Worm (Caenorhabditis elegans) whole organism, L1 larva: ENCODE results near the gene K08B12.3.

Experiments used
- C34B4.2 ChIP-seq: sonication (generic microtip); optimal IDR thresholded peaks from 2 replicates; lab custom pipeline; 2017; ENCODE audit warnings: mild to moderate bottlenecking, missing genetic modification characterization, missing compliant biosample characterization
- Y116A8C.19 ChIP-seq: sonication (generic microtip); optimal IDR thresholded peaks from 2 replicates; lab custom pipeline; 2016; ENCODE audit warnings: missing compliant biosample characterization, missing genetic modification characterization, borderline replicate concordance
- aha-1 ChIP-seq: fragments of 150-350 bp; optimal IDR thresholded peaks from 2 replicates; lab custom pipeline; 2014; ENCODE audit warnings: missing biosample characterization, missing genetic modification characterization
- alr-1 ChIP-seq: fragments of 200-800 bp; sonication (Bioruptor generic); optimal IDR thresholded peaks from 2 replicates; lab custom pipeline; 2018; ENCODE audit warnings: borderline replicate concordance, mild to moderate bottlenecking, missing genetic modification characterization, missing compliant biosample characterization
- ama-1 ChIP-seq: fragments of 150-350 bp; optimal IDR thresholded peaks from 2 replicates; lab custom pipeline; 2014
- ceh-63 ChIP-seq: fragments of 200-800 bp; sonication (Bioruptor generic); optimal IDR thresholded peaks from 2 replicates; lab custom pipeline; 2018; ENCODE audit warnings: mild to moderate bottlenecking, missing genetic modification characterization, missing compliant biosample characterization
- ceh-8 ChIP-seq: fragments of 200-800 bp; sonication (Bioruptor generic); optimal IDR thresholded peaks from 2 replicates; lab custom pipeline; 2018; ENCODE audit warnings: mild to moderate bottlenecking, missing genetic modification characterization, moderate library complexity, missing compliant biosample characterization
- ceh-82 ChIP-seq, 3 experiments: fragments of 150-350 bp in 1 of 3; sonication (generic microtip) in 2 of 3; optimal IDR thresholded peaks; 2 replicates each; lab custom pipeline; 2014 to 2017; ENCODE audit warnings: missing biosample characterization in 3 of 3, missing genetic modification characterization in 3 of 3
- ceh-88 ChIP-seq: fragments of 200-800 bp; sonication (Bioruptor generic); IDR thresholded peaks from 2 replicates; pipeline ENCODE4 v1.3.6; 2022; ENCODE audit warnings: missing genetic modification characterization, missing compliant biosample characterization
- ceh-90 ChIP-seq: sonication (generic microtip); optimal IDR thresholded peaks from 2 replicates; lab custom pipeline; 2016; ENCODE audit warnings: missing genetic modification characterization, missing compliant biosample characterization
- dpl-1 ChIP-seq, 3 experiments: fragments of 150-350 bp in 2 of 3; sonication (generic microtip) in 1 of 3; optimal IDR thresholded peaks; 2 replicates each; lab custom pipeline; 2014 to 2017; ENCODE audit warnings: missing biosample characterization in 3 of 3, missing genetic modification characterization in 3 of 3, missing genetic modification reagents in 3 of 3
- dsc-1 ChIP-seq: sonication (generic microtip); optimal IDR thresholded peaks from 2 replicates; lab custom pipeline; 2016; ENCODE audit warnings: mild to moderate bottlenecking, missing genetic modification characterization, missing compliant biosample characterization
- egl-27 ChIP-seq, 2 experiments: fragments of 150-350 bp in 1 of 2; sonication (generic microtip); optimal IDR thresholded peaks; 3 replicates each; lab custom pipeline; 2017 to 2018; ENCODE audit warnings: missing biosample characterization in 2 of 2, missing genetic modification characterization in 2 of 2, missing genetic modification reagents in 2 of 2
- elt-2 ChIP-seq: sonication (generic microtip); optimal IDR thresholded peaks from 2 replicates; lab custom pipeline; 2016; ENCODE audit warnings: missing genetic modification characterization, mild to moderate bottlenecking, inconsistent platforms, missing compliant biosample characterization, missing genetic modification reagents
- elt-3 ChIP-seq, 6 experiments: fragments of 150-350 bp in 1 of 6; sonication (generic microtip); optimal IDR thresholded peaks; 2 replicates each; lab custom pipeline; 2017 to 2018; ENCODE audit warnings: missing biosample characterization in 6 of 6, missing genetic modification characterization in 6 of 6, inconsistent platforms in 1 of 6
- ets-5 ChIP-seq: fragments of 200-800 bp; sonication (Bioruptor generic); IDR thresholded peaks from 2 replicates; pipeline ENCODE4 v1.3.6; 2022; ENCODE audit warnings: missing genetic modification characterization, missing compliant biosample characterization
- fkh-4 ChIP-seq: sonication (generic microtip); optimal IDR thresholded peaks from 2 replicates; lab custom pipeline; 2016; ENCODE audit warnings: missing compliant biosample characterization, missing genetic modification characterization, borderline replicate concordance
- fkh-8 ChIP-seq: sonication (generic microtip); optimal IDR thresholded peaks from 2 replicates; lab custom pipeline; 2016; ENCODE audit warnings: mild to moderate bottlenecking, missing genetic modification characterization, missing compliant biosample characterization
- fos-1 ChIP-seq: fragments of 150-350 bp; optimal IDR thresholded peaks from 2 replicates; lab custom pipeline; 2014; ENCODE audit warnings: missing biosample characterization, missing genetic modification characterization
- grh-1 ChIP-seq: fragments of 200-800 bp; sonication (Bioruptor generic); IDR thresholded peaks from 2 replicates; pipeline ENCODE4 v1.3.6; 2022; ENCODE audit warnings: missing genetic modification reagents, missing genetic modification characterization, missing compliant biosample characterization
- hlh-17 ChIP-seq: fragments of 200-800 bp; sonication (Bioruptor generic); optimal IDR thresholded peaks from 2 replicates; lab custom pipeline; 2018; ENCODE audit warnings: missing genetic modification characterization, mild to moderate bottlenecking, missing compliant biosample characterization, moderate library complexity, borderline replicate concordance
- hpl-2 ChIP-seq: fragments of 150-350 bp; optimal IDR thresholded peaks from 2 replicates; lab custom pipeline; 2014; ENCODE audit warnings: missing biosample characterization, missing genetic modification reagents, missing genetic modification characterization
- lin-13 ChIP-seq: fragments of 150-350 bp; optimal IDR thresholded peaks from 2 replicates; lab custom pipeline; 2014; ENCODE audit warnings: missing biosample characterization, missing genetic modification reagents, missing genetic modification characterization
- lin-14 ChIP-seq: fragments of 200-800 bp; sonication (Bioruptor generic); optimal IDR thresholded peaks from 2 replicates; lab custom pipeline; 2018; ENCODE audit warnings: mild to moderate bottlenecking, missing genetic modification characterization, moderate library complexity, missing compliant biosample characterization
- lin-35 ChIP-seq, 2 experiments: fragments of 150-350 bp; optimal IDR thresholded peaks; 2 replicates each; lab custom pipeline; 2014; ENCODE audit warnings: missing biosample characterization in 2 of 2, missing genetic modification characterization in 2 of 2, missing genetic modification reagents in 2 of 2
- lin-39 ChIP-seq: fragments of 150-350 bp; optimal IDR thresholded peaks from 2 replicates; lab custom pipeline; 2014; ENCODE audit warnings: missing biosample characterization, missing genetic modification reagents, missing genetic modification characterization
- lir-3 ChIP-seq: sonication (generic microtip); optimal IDR thresholded peaks from 2 replicates; lab custom pipeline; 2016; ENCODE audit warnings: mild to moderate bottlenecking, missing genetic modification characterization, moderate library complexity, missing compliant biosample characterization; ENCODE audit not compliant: poor library complexity
- mab-9 ChIP-seq: fragments of 200-800 bp; sonication (Bioruptor generic); IDR thresholded peaks from 2 replicates; pipeline ENCODE4 v1.3.6; 2022; ENCODE audit warnings: missing genetic modification reagents, missing genetic modification characterization, missing compliant biosample characterization
- mdl-1 ChIP-seq, 2 experiments: fragments of 150-350 bp; optimal IDR thresholded peaks; 2 replicates each; lab custom pipeline; 2014 to 2017; ENCODE audit warnings: missing biosample characterization in 2 of 2, missing genetic modification characterization in 2 of 2, inconsistent platforms in 1 of 2
- mep-1 ChIP-seq: fragments of 150-350 bp; optimal IDR thresholded peaks from 2 replicates; lab custom pipeline; 2014; ENCODE audit warnings: missing biosample characterization, missing genetic modification characterization
- nhr-12 ChIP-seq: sonication (generic microtip); optimal IDR thresholded peaks from 2 replicates; lab custom pipeline; 2017; ENCODE audit warnings: missing biosample characterization, missing genetic modification characterization
- nhr-71 ChIP-seq: sonication (generic microtip); optimal IDR thresholded peaks from 2 replicates; lab custom pipeline; 2016; ENCODE audit warnings: mild to moderate bottlenecking, missing genetic modification characterization, moderate library complexity, missing compliant biosample characterization
- nhr-76 ChIP-seq: sonication (generic microtip); optimal IDR thresholded peaks from 2 replicates; lab custom pipeline; 2017; ENCODE audit warnings: missing biosample characterization, missing genetic modification characterization
- nhr-77 ChIP-seq: fragments of 150-350 bp; optimal IDR thresholded peaks from 2 replicates; lab custom pipeline; 2014; ENCODE audit warnings: missing biosample characterization, missing genetic modification characterization
- nhr-85 ChIP-seq: sonication (generic microtip); peaks from one replicate; lab custom pipeline; 2016; ENCODE audit warnings: missing genetic modification characterization, inconsistent platforms, missing compliant biosample characterization
- pag-3 ChIP-seq: sonication (generic microtip); optimal IDR thresholded peaks from 2 replicates; lab custom pipeline; 2017; ENCODE audit warnings: missing genetic modification characterization, mild to moderate bottlenecking, missing compliant biosample characterization, antibody characterized with exemption, borderline replicate concordance; ENCODE audit not compliant: insufficient read depth
- pqm-1 ChIP-seq: sonication (generic microtip); optimal IDR thresholded peaks from 3 replicates; lab custom pipeline; 2017; ENCODE audit warnings: missing biosample characterization, missing genetic modification characterization
- snpc-4 ChIP-seq: fragments of 150-350 bp; optimal IDR thresholded peaks from 2 replicates; lab custom pipeline; 2014; ENCODE audit warnings: missing biosample characterization, missing genetic modification characterization
- snu-23 ChIP-seq: sonication (generic microtip); optimal IDR thresholded peaks from 2 replicates; lab custom pipeline; 2016; ENCODE audit warnings: missing genetic modification characterization, missing compliant biosample characterization
- sptf-1 ChIP-seq: fragments of 150-350 bp; optimal IDR thresholded peaks from 2 replicates; lab custom pipeline; 2014; ENCODE audit warnings: missing biosample characterization, missing genetic modification characterization
- sup-37 ChIP-seq: fragments of 200-800 bp; sonication (Bioruptor generic); optimal IDR thresholded peaks from 2 replicates; lab custom pipeline; 2018; ENCODE audit warnings: mild to moderate bottlenecking, missing genetic modification characterization, missing compliant biosample characterization
- swsn-7 ChIP-seq: sonication (generic microtip); optimal IDR thresholded peaks from 2 replicates; lab custom pipeline; 2016; ENCODE audit warnings: missing genetic modification characterization, missing compliant biosample characterization
- tbx-2 ChIP-seq: sonication (generic microtip); optimal IDR thresholded peaks from 2 replicates; lab custom pipeline; 2016; ENCODE audit warnings: missing genetic modification characterization, missing compliant biosample characterization
- unc-130 ChIP-seq: fragments of 150-350 bp; optimal IDR thresholded peaks from 2 replicates; lab custom pipeline; 2017; ENCODE audit warnings: missing biosample characterization, missing genetic modification characterization, inconsistent platforms
- unc-30 ChIP-seq: sonication (generic microtip); optimal IDR thresholded peaks from 2 replicates; lab custom pipeline; 2017; ENCODE audit warnings: missing biosample characterization, missing genetic modification characterization
- unc-62 ChIP-seq: fragments of 150-350 bp; optimal IDR thresholded peaks from 2 replicates; lab custom pipeline; 2014; ENCODE audit warnings: missing biosample characterization, missing genetic modification reagents, missing genetic modification characterization
- unc-98 ChIP-seq: fragments of 200-800 bp; sonication (Bioruptor generic); IDR thresholded peaks from 2 replicates; pipeline ENCODE4 v1.3.6; 2022; ENCODE audit warnings: missing genetic modification characterization, missing compliant biosample characterization
- xbp-1 ChIP-seq: sonication (generic microtip); optimal IDR thresholded peaks from 2 replicates; lab custom pipeline; 2016; ENCODE audit warnings: missing genetic modification characterization, missing compliant biosample characterization
- zip-4 ChIP-seq: fragments of 200-800 bp; sonication (Bioruptor generic); optimal IDR thresholded peaks from 2 replicates; lab custom pipeline; 2018; ENCODE audit warnings: mild to moderate bottlenecking, missing genetic modification characterization, moderate library complexity, missing compliant biosample characterization
- ztf-11 ChIP-seq, 2 experiments: sonication (generic microtip); optimal IDR thresholded peaks; 2 replicates each; lab custom pipeline; 2016 to 2017; ENCODE audit warnings: missing genetic modification characterization in 2 of 2, missing biosample characterization in 1 of 2, missing compliant biosample characterization in 1 of 2
- ztf-4 ChIP-seq: fragments of 150-350 bp; optimal IDR thresholded peaks from 2 replicates; lab custom pipeline; 2014; ENCODE audit warnings: missing biosample characterization, missing genetic modification characterization

K08B12.3 gene

ce11 chrV:6229457-6229949 is 5.5 kb upstream of the K08B12.3 start (continued):
- TF ChIP-seq xbp-1 (tag; lab: Kevin White, UChicago) (peak; percentile 59), ama-1 (lab: Kevin White, UChicago) (peak; percentile 43), swsn-7 (tag; lab: Kevin White, UChicago) (peak; percentile 64), C34B4.2 (tag; lab: Kevin White, UChicago) (no peak), sup-37 (GFP tag; lab: Kevin White, UChicago) (no peak), lin-13 (GFP tag; lab: Kevin White, UChicago) (peak; percentile 29), nhr-12 (no peak), unc-62 (GFP tag; lab: Kevin White, UChicago) (no peak), nhr-77 (tag; lab: Kevin White, UChicago) (peak; percentile 57), elt-2 (tag; lab: Kevin White, UChicago) (peak; percentile 96), hlh-17 (no peak), tbx-2 (peak; percentile 80), lin-39 (tag; lab: Kevin White, UChicago) (no peak), elt-3 (tag; optimal IDR thresholded peaks at IDR 0.05; lab: Kevin White, UChicago) (peak in 4 of 6 experiments; percentile 86 to 98 (median 92)), hpl-2 (GFP tag; lab: Kevin White, UChicago) (peak; percentile 72), mab-9 (GFP tag; lab: Robert Waterston, UW) (0 out of 2 replicates have a peak, but pooled peaks have one; percentile 48), ceh-63 (no peak), nhr-71 (peak; percentile 92), alr-1 (tag; lab: Kevin White, UChicago) (no peak), ets-5 (GFP tag; lab: Robert Waterston, UW) (no peak), unc-30 (tag; lab: Kevin White, UChicago) (no peak), pqm-1 (tag; lab: Kevin White, UChicago) (peak; percentile 44), dsc-1 (tag; lab: Kevin White, UChicago) (no peak), mep-1 (tag; lab: Kevin White, UChicago) (peak; percentile 38), dpl-1 (GFP tag; optimal IDR thresholded peaks at IDR 0.05; lab: Kevin White, UChicago) (peak in 2 of 3 experiments; percentile 4 to 32), ceh-82 (tag; optimal IDR thresholded peaks at IDR 0.05; lab: Kevin White, UChicago) (no peak), lir-3 (tag; lab: Kevin White, UChicago) (no peak), Y116A8C.19 (tag; lab: Kevin White, UChicago) (no peak), fkh-8 (tag; lab: Kevin White, UChicago) (no peak), nhr-76 (no peak), aha-1 (tag; lab: Kevin White, UChicago) (no peak)

DNA sequence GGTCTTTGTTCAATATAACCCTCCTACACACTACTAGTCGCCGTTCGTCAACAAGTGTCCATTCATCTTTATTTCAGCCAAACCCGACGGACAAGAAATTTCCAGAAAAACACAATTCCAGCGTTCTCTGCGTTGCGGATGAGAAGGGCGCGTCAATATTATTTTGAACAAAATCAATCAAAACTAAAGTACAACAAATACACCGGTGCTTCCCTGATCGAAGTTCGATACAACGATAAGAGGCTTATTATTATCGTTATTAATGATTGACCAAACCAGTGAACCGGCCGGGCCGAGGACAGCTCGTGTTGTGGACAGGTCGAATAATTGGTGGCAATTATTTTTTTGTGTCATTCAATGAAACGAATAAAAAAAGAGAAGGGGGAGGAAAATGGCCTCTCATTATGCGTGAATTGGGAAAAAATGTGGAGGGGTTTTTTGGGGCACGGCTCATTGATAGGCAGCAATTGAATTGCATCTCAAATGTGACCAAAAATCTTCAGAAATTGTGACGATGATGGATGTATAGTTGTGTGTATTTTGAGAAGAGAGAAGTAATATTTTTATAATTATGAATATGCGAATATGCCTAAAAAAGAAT is 4.2 kb upstream of the K08B12.3 start:
- peak; percentile 70 for TF ChIP-seq nhr-85
- peak; percentile 79 for TF ChIP-seq lin-14
- TF ChIP-seq snu-23 (GFP tag; lab: Kevin White, UChicago): peak; percentile 1
- no peak for TF ChIP-seq egl-27 (tag; optimal IDR thresholded peaks at IDR 0.05; lab: Kevin White, UChicago)
- no peak for TF ChIP-seq ceh-90 (tag; lab: Kevin White, UChicago)
- no peak for TF ChIP-seq C34B4.2 (tag; lab: Kevin White, UChicago)
- TF ChIP-seq zip-4 (GFP tag; lab: Kevin White, UChicago): no peak
- TF ChIP-seq grh-1 (GFP tag; lab: Robert Waterston, UW): 0 out of 2 replicates have a peak, but pooled peaks have one; percentile 25
- no peak for TF ChIP-seq fkh-4 (tag; lab: Kevin White, UChicago)
- no peak for TF ChIP-seq pag-3 (tag; lab: Kevin White, UChicago)
- no peak for TF ChIP-seq Y116A8C.19 (tag; lab: Kevin White, UChicago)
- no peak for TF ChIP-seq ztf-4 (tag; lab: Kevin White, UChicago)
- TF ChIP-seq ztf-11 (tag; optimal IDR thresholded peaks at IDR 0.05; lab: Kevin White, UChicago): no peak
- no peak for TF ChIP-seq mdl-1 (tag; optimal IDR thresholded peaks at IDR 0.05; lab: Kevin White, UChicago)
- no peak for TF ChIP-seq ceh-88 (GFP tag; lab: Robert Waterston, UW)
- TF ChIP-seq lin-35 (GFP tag; optimal IDR thresholded peaks at IDR 0.05; lab: Kevin White, UChicago): peak in 1 of 2 experiments; percentile 28
- no peak for TF ChIP-seq ceh-8 (GFP tag; lab: Kevin White, UChicago)
- no peak for TF ChIP-seq unc-130 (tag; lab: Kevin White, UChicago)
- TF ChIP-seq mab-9 (GFP tag; lab: Robert Waterston, UW): no peak
- no peak for TF ChIP-seq fos-1 (tag; lab: Kevin White, UChicago)
- no peak for TF ChIP-seq sptf-1 (tag; lab: Kevin White, UChicago)
- TF ChIP-seq snpc-4 (tag; lab: Kevin White, UChicago): no peak
- TF ChIP-seq unc-98: no peak
